Worm (Caenorhabditis elegans): Measurements from ENCODE around the gene scl-21.

scl-21 gene

DNA sequence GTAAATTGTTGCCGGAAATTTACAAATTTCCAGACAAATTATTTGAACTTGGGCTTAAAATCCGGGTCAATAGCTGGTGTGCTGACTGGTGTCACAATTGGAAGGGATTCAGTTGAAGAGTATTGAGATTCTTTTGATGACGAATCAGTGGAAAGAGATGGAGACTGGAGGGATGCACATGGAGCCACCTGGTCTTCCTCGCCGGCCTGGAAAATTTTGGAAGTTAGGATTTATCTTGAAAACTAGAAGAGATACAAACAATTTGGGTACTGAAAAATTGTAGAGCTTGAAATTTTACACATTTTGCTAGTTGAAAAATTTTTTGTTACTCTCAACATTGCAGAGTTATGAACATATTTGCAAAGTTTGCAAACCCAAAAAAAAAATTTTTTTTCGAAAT lies 24.6 kb upstream of the scl-21 start:
- TF ChIP-seq tra-1 (GFP tag; IDR thresholded peaks at IDR 0.05) = 0 out of 2 replicates have a peak, but pooled peaks have one; percentile 23
- TF ChIP-seq lim-7 (GFP tag; IDR thresholded peaks at IDR 0.05) = 0 out of 2 replicates have a peak, but pooled peaks have one; percentile 53
- no peak for TF ChIP-seq nhr-11 (tag; optimal IDR thresholded peaks at IDR 0.05)
- TF ChIP-seq Y48G9A.11 (GFP tag; IDR thresholded peaks at IDR 0.05) = peak; percentile 61; the same call in 1 of the 2 replicates
- TF ChIP-seq zfp-3 (GFP tag; conservative IDR thresholded peaks at IDR 0.05) = 0 out of 2 replicates have a peak, but pooled peaks have one; percentile 23
- no peak for TF ChIP-seq ceh-32 (tag; optimal IDR thresholded peaks at IDR 0.05; ENCODE audit: poor library complexity)
- peak; percentile 82; the same call in 1 of the 2 replicates for TF ChIP-seq dmd-8 (GFP tag; IDR thresholded peaks at IDR 0.05)
- TF ChIP-seq madf-9 (GFP tag; conservative IDR thresholded peaks at IDR 0.05) = 0 out of 2 replicates have a peak, but pooled peaks have one; percentile 33
- TF ChIP-seq F26F4.8 (GFP tag; conservative IDR thresholded peaks at IDR 0.05) = 0 out of 2 replicates have a peak, but pooled peaks have one; percentile 21
- peak in 1 of 2 experiments; percentile 10 for TF ChIP-seq hif-1 (tag; optimal IDR thresholded peaks at IDR 0.05)
- TF ChIP-seq snpc-1.2 (GFP tag; IDR thresholded peaks at IDR 0.05) = peak; percentile 71
- TF ChIP-seq Y75B8A.6 (GFP tag; IDR thresholded peaks at IDR 0.05) = peak; percentile 81; the same call in 1 of the 2 replicates
- TF ChIP-seq spr-3 (GFP tag; optimal IDR thresholded peaks at IDR 0.05) = peak; percentile 27
- no peak for TF ChIP-seq gei-8 (GFP tag; optimal IDR thresholded peaks at IDR 0.05)
- TF ChIP-seq lin-39 (tag; optimal IDR thresholded peaks at IDR 0.05) = no peak
- TF ChIP-seq ZK337.2 (GFP tag; IDR thresholded peaks at IDR 0.05) = 0 out of 2 replicates have a peak, but pooled peaks have one; percentile 4
- TF ChIP-seq lin-29 (GFP tag; IDR thresholded peaks at IDR 0.05) = peak; percentile 72; the same call in 1 of the 2 replicates
- no peak for TF ChIP-seq pqm-1 (tag; optimal IDR thresholded peaks at IDR 0.05)
- TF ChIP-seq ces-1 (GFP tag; optimal IDR thresholded peaks at IDR 0.05) = no peak
- TF ChIP-seq nhr-41 (GFP tag; IDR thresholded peaks at IDR 0.05) = peak; percentile 49; the same call in 1 of the 2 replicates
- TF ChIP-seq mes-2 (tag; optimal IDR thresholded peaks at IDR 0.05; ENCODE audit: poor library complexity, severe bottlenecking) = no peak
- TF ChIP-seq ama-1 (optimal IDR thresholded peaks at IDR 0.05) = peak; percentile 15
- TF ChIP-seq egl-27 (tag; optimal IDR thresholded peaks at IDR 0.05) = no peak
- peak; percentile 67 for TF ChIP-seq sdz-12 (GFP tag; optimal IDR thresholded peaks at IDR 0.05)
- no peak; the same call in 1 of the 2 replicates for TF ChIP-seq T26A8.4 (GFP tag; IDR thresholded peaks at IDR 0.05)
- no peak for TF ChIP-seq daf-16 (GFP tag; optimal IDR thresholded peaks at IDR 0.05)
- peak; percentile 10 for TF ChIP-seq daf-16 (tag; optimal IDR thresholded peaks at IDR 0.05)
- TF ChIP-seq ctbp-1 (GFP tag; IDR thresholded peaks at IDR 0.05) = peak; percentile 58
- 0 out of 2 replicates have a peak, but pooled peaks have one; percentile 40 for TF ChIP-seq mdt-29 (GFP tag; IDR thresholded peaks at IDR 0.05)
- peak; percentile 67 for TF ChIP-seq egl-43 (GFP tag; IDR thresholded peaks at IDR 0.05)
- no peak for TF ChIP-seq spr-1 (tag; optimal IDR thresholded peaks at IDR 0.05)
- TF ChIP-seq arid-1 (GFP tag; conservative IDR thresholded peaks at IDR 0.05) = peak; percentile 50; the same call in 1 of the 2 replicates
- TF ChIP-seq mxl-3 (GFP tag; optimal IDR thresholded peaks at IDR 0.05) = peak; percentile 41
- peak; percentile 51 for TF ChIP-seq Y5F2A.4 (GFP tag; optimal IDR thresholded peaks at IDR 0.05)
- peak; percentile 36; the same call in 1 of the 2 replicates for TF ChIP-seq vab-7 (GFP tag; IDR thresholded peaks at IDR 0.05)

DNA sequence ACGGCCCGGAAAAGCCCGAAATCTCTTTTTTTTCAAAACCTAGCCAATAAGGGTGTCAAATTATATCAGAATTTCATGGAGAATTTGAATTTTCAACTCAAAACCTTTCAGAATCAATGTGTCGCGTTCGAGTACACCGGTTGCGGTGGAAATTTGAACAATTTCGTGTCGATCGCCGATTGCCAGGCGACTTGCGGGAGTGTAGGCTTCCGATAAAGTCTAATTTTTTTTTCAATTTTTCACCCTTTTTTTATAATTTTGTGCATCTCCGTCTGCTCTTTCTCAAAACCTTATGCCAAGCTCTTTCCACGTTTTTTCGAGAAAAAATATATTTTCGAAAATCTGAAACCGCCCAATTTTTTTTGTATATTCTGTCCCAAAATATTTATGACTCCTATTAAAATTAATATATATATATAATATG lies 24.0 kb upstream of the scl-21 start:
- TF ChIP-seq nhr-28 (tag; optimal IDR thresholded peaks at IDR 0.05) = peak; percentile 4
- 0 out of 2 replicates have a peak, but pooled peaks have one; percentile 8 for TF ChIP-seq lin-29 (GFP tag; IDR thresholded peaks at IDR 0.05)
- TF ChIP-seq nhr-42 (GFP tag; IDR thresholded peaks at IDR 0.05) = 0 out of 2 replicates have a peak, but pooled peaks have one; percentile 12
- TF ChIP-seq lsy-2 (tag; optimal IDR thresholded peaks at IDR 0.05) = peak in 1 of 2 experiments; percentile 72
- peak; percentile 29 for TF ChIP-seq duxl-1 (tag; optimal IDR thresholded peaks at IDR 0.05; ENCODE audit: poor library complexity)
- TF ChIP-seq dve-1 (tag; optimal IDR thresholded peaks at IDR 0.05; ENCODE audit: insufficient read depth) = no peak
- no peak for TF ChIP-seq set-16 (GFP tag; IDR thresholded peaks at IDR 0.05)
- TF ChIP-seq aha-1 (tag) = peak; percentile 82
- TF ChIP-seq daf-16 (GFP tag; optimal IDR thresholded peaks at IDR 0.05) = no peak
- TF ChIP-seq daf-16 (tag; optimal IDR thresholded peaks at IDR 0.05) = no peak
- TF ChIP-seq ctbp-1 (GFP tag; IDR thresholded peaks at IDR 0.05) = peak; percentile 90
- TF ChIP-seq gei-8 (GFP tag; optimal IDR thresholded peaks at IDR 0.05) = no peak
- TF ChIP-seq pqm-1 (tag; optimal IDR thresholded peaks at IDR 0.05) = no peak
- no peak for TF ChIP-seq unc-130 (GFP tag; optimal IDR thresholded peaks at IDR 0.05)
- peak; percentile 40 for TF ChIP-seq spr-1 (tag; optimal IDR thresholded peaks at IDR 0.05)
- TF ChIP-seq ZK546.5 (tag; optimal IDR thresholded peaks at IDR 0.05) = no peak
- no peak for TF ChIP-seq egl-27 (tag; optimal IDR thresholded peaks at IDR 0.05)
- TF ChIP-seq nhr-102 (tag; optimal IDR thresholded peaks at IDR 0.05) = peak; percentile 45
- TF ChIP-seq nhr-11 (tag; optimal IDR thresholded peaks at IDR 0.05) = no peak
- peak; percentile 66 for TF ChIP-seq Y5F2A.4 (GFP tag; optimal IDR thresholded peaks at IDR 0.05)
- peak; percentile 21 for TF ChIP-seq nhr-48 (tag; optimal IDR thresholded peaks at IDR 0.05)
- TF ChIP-seq lin-15B (tag; optimal IDR thresholded peaks at IDR 0.05) = no peak
- peak; percentile 77; the same call in 1 of the 2 replicates for TF ChIP-seq snpc-1.2 (GFP tag; IDR thresholded peaks at IDR 0.05)
